Worm (Caenorhabditis elegans) whole organism, young adult: ENCODE measurements around the gene hat-1.
A peak's percentile ranks its signal among the peaks of the same experiment; 100 is the strongest.

Source experiments
- B0035.1 ChIP-seq: sonication (generic microtip); optimal IDR thresholded peaks from 2 replicates; lab custom pipeline; 2016; ENCODE audit warnings: missing genetic modification characterization, mild to moderate bottlenecking, missing compliant biosample characterization, missing genotype, missing genetic modification reagents
- B0261.1 ChIP-seq: sonication (generic microtip); optimal IDR thresholded peaks from 2 replicates; lab custom pipeline; 2016; ENCODE audit warnings: mild to moderate bottlenecking, missing genetic modification characterization, moderate library complexity, missing compliant biosample characterization
- F49E8.2 ChIP-seq: sonication (generic microtip); optimal IDR thresholded peaks from 3 replicates; lab custom pipeline; 2017; ENCODE audit warnings: missing genetic modification characterization, mild to moderate bottlenecking, missing compliant biosample characterization, antibody characterized with exemption, moderate library complexity; ENCODE audit not compliant: insufficient read depth
- F52B5.7 ChIP-seq: sonication (generic microtip); optimal IDR thresholded peaks from 2 replicates; lab custom pipeline; 2016; ENCODE audit warnings: mild to moderate bottlenecking, missing genetic modification characterization, missing compliant biosample characterization
- F55B11.4 ChIP-seq: sonication (generic microtip); optimal IDR thresholded peaks from 2 replicates; lab custom pipeline; 2016; ENCODE audit warnings: missing compliant biosample characterization, missing genetic modification characterization, borderline replicate concordance; ENCODE audit not compliant: insufficient read depth
- F57A8.1 ChIP-seq: fragments of 200-800 bp; sonication (Bioruptor generic); optimal IDR thresholded peaks from 2 replicates; lab custom pipeline; 2018; ENCODE audit warnings: mild to moderate bottlenecking, missing genetic modification characterization, moderate library complexity, missing compliant biosample characterization
- T07F8.4 ChIP-seq: sonication (generic microtip); optimal IDR thresholded peaks from 2 replicates; lab custom pipeline; 2016; ENCODE audit warnings: mild to moderate bottlenecking, missing genetic modification characterization, moderate library complexity, missing compliant biosample characterization
- Y56A3A.18 ChIP-seq: fragments of 200-800 bp; sonication (Bioruptor generic); IDR thresholded peaks from 2 replicates; pipeline ENCODE4 v1.3.6; 2022; ENCODE audit warnings: missing genetic modification reagents, missing genetic modification characterization, missing compliant biosample characterization
- Y79H2A.3 ChIP-seq: fragments of 200-800 bp; sonication (Bioruptor generic); conservative IDR thresholded peaks from 2 replicates; pipeline ENCODE4 v1.3.6; 2022; ENCODE audit warnings: missing genetic modification reagents, missing genetic modification characterization, missing compliant biosample characterization
- atf-7 ChIP-seq: sonication (generic microtip); optimal IDR thresholded peaks from 2 replicates; lab custom pipeline; 2017; ENCODE audit warnings: mild to moderate bottlenecking, missing genetic modification characterization, missing compliant biosample characterization
- athp-1 ChIP-seq: sonication (generic microtip); optimal IDR thresholded peaks from 2 replicates; lab custom pipeline; 2017; ENCODE audit warnings: mild to moderate bottlenecking, missing genetic modification characterization, missing compliant biosample characterization
- attf-5 ChIP-seq: fragments of 200-800 bp; sonication (Bioruptor generic); optimal IDR thresholded peaks from 2 replicates; lab custom pipeline; 2018; ENCODE audit warnings: mild to moderate bottlenecking, missing genetic modification characterization, missing compliant biosample characterization
- bed-1 ChIP-seq: fragments of 200-800 bp; sonication (Bioruptor generic); IDR thresholded peaks from 2 replicates; pipeline ENCODE4 v1.3.6; 2022; ENCODE audit warnings: missing genetic modification reagents, missing genetic modification characterization, missing compliant biosample characterization
- cebp-1 ChIP-seq, 2 experiments: fragments of 200-800 bp in 1 of 2; sonication (Bioruptor generic) in 1 of 2; sonication (generic microtip) in 1 of 2; IDR thresholded peaks in 1 of 2; optimal IDR thresholded peaks in 1 of 2; 2 replicates each; pipeline versions ENCODE4 v1.3.6 to Lab custom; 2017 to 2022; ENCODE audit warnings: missing compliant biosample characterization in 2 of 2, missing genetic modification characterization in 2 of 2, mild to moderate bottlenecking in 1 of 2, missing genetic modification reagents in 1 of 2, moderate library complexity in 1 of 2
- ceh-58 ChIP-seq: fragments of 200-800 bp; sonication (Bioruptor generic); IDR thresholded peaks from 2 replicates; pipeline ENCODE4 v1.3.6; 2022; ENCODE audit warnings: missing genetic modification characterization, missing compliant biosample characterization
- chd-7 ChIP-seq: sonication (generic microtip); optimal IDR thresholded peaks from 2 replicates; lab custom pipeline; 2016; ENCODE audit warnings: mild to moderate bottlenecking, missing genetic modification characterization, moderate library complexity, missing compliant biosample characterization
- dpff-1 ChIP-seq: sonication (generic microtip); optimal IDR thresholded peaks from 2 replicates; lab custom pipeline; 2017; ENCODE audit warnings: mild to moderate bottlenecking, missing genetic modification characterization, missing compliant biosample characterization
- egrh-3 ChIP-seq: fragments of 200-800 bp; sonication (Bioruptor generic); IDR thresholded peaks from 2 replicates; pipeline ENCODE4 v1.3.6; 2022; ENCODE audit warnings: missing genetic modification reagents, missing genetic modification characterization, missing compliant biosample characterization
- gei-17 ChIP-seq: fragments of 200-800 bp; sonication (Bioruptor generic); optimal IDR thresholded peaks from 2 replicates; lab custom pipeline; 2018; ENCODE audit warnings: mild to moderate bottlenecking, missing genetic modification characterization, missing compliant biosample characterization
- him-1 ChIP-seq: sonication (generic microtip); optimal IDR thresholded peaks from 2 replicates; lab custom pipeline; 2016; ENCODE audit warnings: missing genotype, missing genetic modification reagents, missing genetic modification characterization, missing compliant biosample characterization
- hlh-12 ChIP-seq: sonication (generic microtip); optimal IDR thresholded peaks from 2 replicates; lab custom pipeline; 2016; ENCODE audit warnings: missing genetic modification characterization, missing compliant biosample characterization
- hmg-1.2 ChIP-seq: fragments of 200-800 bp; sonication (Bioruptor generic); IDR thresholded peaks from 2 replicates; pipeline ENCODE4 v1.3.6; 2022; ENCODE audit warnings: missing genetic modification reagents, missing genetic modification characterization, missing compliant biosample characterization
- hrde-1 ChIP-seq: sonication (generic microtip); optimal IDR thresholded peaks from 2 replicates; lab custom pipeline; 2016; ENCODE audit warnings: missing genetic modification characterization, mild to moderate bottlenecking, missing compliant biosample characterization, moderate library complexity, missing genotype, missing genetic modification reagents, borderline replicate concordance
- let-607 ChIP-seq, 2 experiments: fragments of 200-800 bp in 1 of 2; sonication (Bioruptor generic) in 1 of 2; sonication (generic microtip) in 1 of 2; optimal IDR thresholded peaks; 2 replicates each; lab custom pipeline; 2016 to 2018; ENCODE audit warnings: mild to moderate bottlenecking in 2 of 2, missing compliant biosample characterization in 2 of 2, missing genetic modification characterization in 2 of 2, moderate library complexity in 2 of 2, missing genotype in 1 of 2
- lin-35 ChIP-seq, 3 experiments: fragments of 150-350 bp in 2 of 3; sonication (generic microtip) in 1 of 3; optimal IDR thresholded peaks; 2 replicates each; lab custom pipeline; 2014 to 2018; ENCODE audit warnings: missing biosample characterization in 3 of 3, missing genetic modification characterization in 3 of 3, missing genetic modification reagents in 3 of 3
- lir-1 ChIP-seq: fragments of 200-800 bp; sonication (Bioruptor generic); conservative IDR thresholded peaks from 2 replicates; pipeline ENCODE4 v1.3.6; 2022; ENCODE audit warnings: missing genetic modification reagents, missing genetic modification characterization, missing compliant biosample characterization
- madf-8 ChIP-seq: fragments of 200-800 bp; sonication (Bioruptor generic); conservative IDR thresholded peaks from 2 replicates; pipeline ENCODE4 v1.3.6; 2022; ENCODE audit warnings: missing genetic modification reagents, missing genetic modification characterization, missing compliant biosample characterization
- mcd-1 ChIP-seq: fragments of 200-800 bp; sonication (Bioruptor generic); IDR thresholded peaks from 2 replicates; pipeline ENCODE4 v1.3.6; 2022; ENCODE audit warnings: missing genetic modification reagents, missing genetic modification characterization, missing compliant biosample characterization
- nfya-2 ChIP-seq: fragments of 200-800 bp; sonication (Bioruptor generic); IDR thresholded peaks from 2 replicates; pipeline ENCODE4 v1.3.6; 2022; ENCODE audit warnings: missing genetic modification reagents, missing genetic modification characterization, missing compliant biosample characterization
- nhr-80 ChIP-seq: sonication (generic microtip); optimal IDR thresholded peaks from 2 replicates; lab custom pipeline; 2016; ENCODE audit warnings: missing genetic modification characterization, missing compliant biosample characterization
- pha-4 ChIP-seq: fragments of 150-350 bp; sonication (generic microtip); optimal IDR thresholded peaks from 2 replicates; lab custom pipeline; 2014; ENCODE audit warnings: missing biosample characterization, missing genetic modification reagents, missing genetic modification characterization
- rcor-1 ChIP-seq: fragments of 200-800 bp; sonication (Bioruptor generic); IDR thresholded peaks from 2 replicates; pipeline ENCODE4 v1.3.6; 2022; ENCODE audit warnings: missing genetic modification reagents, missing genetic modification characterization, missing compliant biosample characterization
- rec-8 ChIP-seq, 2 experiments: sonication (generic microtip); optimal IDR thresholded peaks; 2 replicates each; lab custom pipeline; 2016; ENCODE audit warnings: mild to moderate bottlenecking in 2 of 2, missing genetic modification characterization in 2 of 2, missing genetic modification reagents in 2 of 2, missing genotype in 2 of 2, missing biosample characterization in 1 of 2, missing compliant biosample characterization in 1 of 2, moderate library complexity in 1 of 2
- repo-1 ChIP-seq: sonication (generic microtip); optimal IDR thresholded peaks from 2 replicates; lab custom pipeline; 2017; ENCODE audit warnings: mild to moderate bottlenecking, missing genetic modification characterization, missing compliant biosample characterization
- sea-2 ChIP-seq: fragments of 200-800 bp; sonication (Bioruptor generic); IDR thresholded peaks from 2 replicates; pipeline ENCODE4 v1.3.6; 2022; ENCODE audit warnings: missing genetic modification characterization, missing compliant biosample characterization
- somi-1 ChIP-seq: fragments of 200-800 bp; sonication (Bioruptor generic); optimal IDR thresholded peaks from 2 replicates; lab custom pipeline; 2018; ENCODE audit warnings: mild to moderate bottlenecking, missing genetic modification characterization, missing compliant biosample characterization
- sptf-2 ChIP-seq: fragments of 200-800 bp; sonication (Bioruptor generic); optimal IDR thresholded peaks from 2 replicates; lab custom pipeline; 2018; ENCODE audit warnings: mild to moderate bottlenecking, missing genetic modification characterization, missing compliant biosample characterization
- tbp1 ChIP-seq: fragments of 200-800 bp; sonication (Bioruptor generic); optimal IDR thresholded peaks from 2 replicates; lab custom pipeline; 2018; ENCODE audit warnings: mild to moderate bottlenecking, missing genetic modification characterization, missing compliant biosample characterization
- tlf-1 ChIP-seq: fragments of 200-800 bp; sonication (Bioruptor generic); optimal IDR thresholded peaks from 2 replicates; lab custom pipeline; 2018; ENCODE audit warnings: mild to moderate bottlenecking, missing genetic modification characterization, missing compliant biosample characterization
- xnd-1 ChIP-seq: sonication (generic microtip); optimal IDR thresholded peaks from 2 replicates; lab custom pipeline; 2016; ENCODE audit warnings: missing genotype, missing genetic modification reagents, missing genetic modification characterization, missing compliant biosample characterization
- ztf-25 ChIP-seq: fragments of 200-800 bp; sonication (Bioruptor generic); IDR thresholded peaks from 2 replicates; pipeline ENCODE4 v1.3.6; 2022; ENCODE audit warnings: missing genetic modification reagents, missing genetic modification characterization, missing compliant biosample characterization
- ztf-26 ChIP-seq: sonication (generic microtip); optimal IDR thresholded peaks from 2 replicates; lab custom pipeline; 2017; ENCODE audit warnings: missing genetic modification characterization, missing compliant biosample characterization
- ztf-3 ChIP-seq: fragments of 200-800 bp; sonication (Bioruptor generic); optimal IDR thresholded peaks from 2 replicates; lab custom pipeline; 2018; ENCODE audit warnings: mild to moderate bottlenecking, missing genetic modification characterization, missing compliant biosample characterization
- ztf-6 ChIP-seq: fragments of 200-800 bp; sonication (Bioruptor generic); IDR thresholded peaks from 2 replicates; pipeline ENCODE4 v1.3.6; 2022; ENCODE audit warnings: missing genetic modification reagents, missing genetic modification characterization, missing compliant biosample characterization

hat-1 gene

ce11 chrIII:10423906-10424305 lies 16.9 kb upstream of the hat-1 start, which contains the start of gene M03C11.6:
TSS of gene M03C11.6 (minus strand) at chrIII:10424006.
- TF ChIP-seq attf-5: no peak
- no peak for TF ChIP-seq nhr-80 (tag; lab: Kevin White, UChicago)
- no peak for TF ChIP-seq xnd-1 (tag; lab: Kevin White, UChicago)
- TF ChIP-seq B0261.1 (tag; lab: Kevin White, UChicago): no peak
- no peak for TF ChIP-seq madf-8 (GFP tag; lab: Robert Waterston, UW)
- TF ChIP-seq ztf-25: no peak
- TF ChIP-seq lin-35 (GFP tag; optimal IDR thresholded peaks at IDR 0.05; lab: Kevin White, UChicago): no peak
- no peak for TF ChIP-seq athp-1 (tag; lab: Kevin White, UChicago)
- no peak for TF ChIP-seq hlh-12 (tag; lab: Kevin White, UChicago)
- no peak for TF ChIP-seq ztf-3 (GFP tag; lab: Kevin White, UChicago)
- TF ChIP-seq hrde-1 (tag; lab: Kevin White, UChicago): no peak

- peak; percentile 93 for TF ChIP-seq him-1 (tag; lab: Kevin White, UChicago)
- TF ChIP-seq Y56A3A.18 (GFP tag; lab: Robert Waterston, UW): no peak
- no peak for TF ChIP-seq sea-2 (GFP tag; lab: Robert Waterston, UW)
- TF ChIP-seq tlf-1 (GFP tag; lab: Kevin White, UChicago): no peak
- TF ChIP-seq ztf-6 (GFP tag; lab: Robert Waterston, UW): no peak
- no peak for TF ChIP-seq gei-17 (GFP tag; lab: Kevin White, UChicago)
- no peak for TF ChIP-seq dpff-1 (tag; lab: Kevin White, UChicago)
- TF ChIP-seq hlh-12 (tag; lab: Kevin White, UChicago): no peak
- no peak for TF ChIP-seq athp-1 (tag; lab: Kevin White, UChicago)
- TF ChIP-seq atf-7 (tag; lab: Kevin White, UChicago): peak; percentile 24
- TF ChIP-seq F52B5.7 (tag; lab: Kevin White, UChicago): no peak
- TF ChIP-seq mcd-1 (GFP tag; lab: Robert Waterston, UW): 0 out of 2 replicates have a peak, but pooled peaks have one; percentile 12
- no peak for TF ChIP-seq egrh-3 (GFP tag; lab: Robert Waterston, UW)
- no peak for TF ChIP-seq tbp1 (GFP tag; lab: Kevin White, UChicago)
Measured at ce11 chrIII:10421680-10422079, 14.6 kb upstream of the hat-1 start.

DNA sequence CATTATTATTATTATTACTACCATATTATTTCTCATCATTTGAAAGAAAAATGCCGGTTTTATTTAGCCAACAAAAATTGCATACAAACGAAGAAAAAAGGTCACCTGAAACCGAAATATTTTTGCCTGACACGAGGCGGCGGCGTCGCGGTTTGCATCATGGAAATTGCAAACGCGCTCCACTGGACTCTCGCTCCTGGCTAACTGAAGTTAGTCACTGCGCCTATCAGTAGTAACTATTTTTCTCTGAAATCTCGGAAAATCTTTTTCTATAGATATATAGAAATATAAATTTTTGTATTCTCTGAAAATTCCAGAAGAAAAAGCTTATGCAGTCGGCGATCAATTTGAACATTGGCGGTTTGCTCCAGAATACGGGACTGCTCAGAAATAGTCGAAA lies 8.8 kb upstream of the hat-1 start, which contains the start of gene ymel-1:
TSS of gene ymel-1 (plus strand) at position 318 of the 400 bp plus-strand sequence.
- no peak for TF ChIP-seq F55B11.4 (tag; lab: Kevin White, UChicago)
- peak; percentile 11 for TF ChIP-seq B0035.1 (tag; lab: Kevin White, UChicago)
- no peak for TF ChIP-seq T07F8.4 (tag; lab: Kevin White, UChicago)
- TF ChIP-seq pha-4 (tag; lab: Kevin White, UChicago): no peak
- TF ChIP-seq gei-17 (GFP tag; lab: Kevin White, UChicago): no peak
- no peak for TF ChIP-seq lir-1 (GFP tag; lab: Robert Waterston, UW)
- TF ChIP-seq let-607 (tag; optimal IDR thresholded peaks at IDR 0.05; lab: Kevin White, UChicago): peak in 1 of 2 experiments; percentile 40
- no peak for TF ChIP-seq cebp-1 (GFP tag; IDR thresholded peaks at IDR 0.05; lab: Robert Waterston, UW)
- peak; percentile 55 for TF ChIP-seq cebp-1 (tag; optimal IDR thresholded peaks at IDR 0.05; lab: Kevin White, UChicago)
- no peak for TF ChIP-seq sptf-2 (GFP tag; lab: Kevin White, UChicago)
- TF ChIP-seq F57A8.1 (GFP tag; lab: Kevin White, UChicago): no peak
- no peak for TF ChIP-seq Y56A3A.18 (GFP tag; lab: Robert Waterston, UW)
- no peak for TF ChIP-seq hmg-1.2 (GFP tag; lab: Robert Waterston, UW)
- TF ChIP-seq ztf-26 (tag; lab: Kevin White, UChicago): no peak
- TF ChIP-seq F49E8.2 (tag; lab: Kevin White, UChicago): no peak
- no peak for TF ChIP-seq ceh-58 (GFP tag; lab: Robert Waterston, UW)
- TF ChIP-seq nhr-80 (tag; lab: Kevin White, UChicago): peak; percentile 28
- TF ChIP-seq him-1 (tag; lab: Kevin White, UChicago): no peak
- TF ChIP-seq chd-7 (tag; lab: Kevin White, UChicago): no peak
- TF ChIP-seq nfya-2 (GFP tag; lab: Robert Waterston, UW): no peak
- no peak for TF ChIP-seq bed-1 (GFP tag; lab: Robert Waterston, UW)
- TF ChIP-seq athp-1 (tag; lab: Kevin White, UChicago): peak; percentile 48
- TF ChIP-seq Y79H2A.3 (GFP tag; lab: Robert Waterston, UW): no peak
- no peak for TF ChIP-seq rec-8 (tag; optimal IDR thresholded peaks at IDR 0.05; lab: Kevin White, UChicago)
- no peak for TF ChIP-seq sea-2 (GFP tag; lab: Robert Waterston, UW)
- TF ChIP-seq repo-1 (tag; lab: Kevin White, UChicago): no peak
- no peak for TF ChIP-seq somi-1 (GFP tag; lab: Kevin White, UChicago)
- no peak for TF ChIP-seq rcor-1 (GFP tag; lab: Robert Waterston, UW)
